Fruit fly (Drosophila melanogaster) whole organism, wandering third instar larva: ENCODE data around the gene Mfe2.

Experiments used
- Abd-B ChIP-seq: fragments of >200 bp; optimal IDR thresholded peaks from 2 replicates; lab custom pipeline; 2017; ENCODE audit warnings: missing biosample characterization, missing genetic modification characterization
- CG32264 ChIP-seq: fragments of 200-800 bp; sonication (Bioruptor generic); optimal IDR thresholded peaks from 2 replicates; lab custom pipeline; 2016; ENCODE audit warnings: missing biosample characterization, missing genetic modification characterization
- CG9705 ChIP-seq: fragments of 200-800 bp; sonication (Bioruptor generic); optimal IDR thresholded peaks from 2 replicates; lab custom pipeline; 2018; ENCODE audit warnings: missing biosample characterization, mild to moderate bottlenecking, missing genetic modification characterization
- CrebA ChIP-seq: fragments of 200-800 bp; sonication (Bioruptor generic); optimal IDR thresholded peaks from 2 replicates; lab custom pipeline; 2016; ENCODE audit warnings: missing biosample characterization, mild to moderate bottlenecking, missing genetic modification characterization, borderline replicate concordance
- Dfd ChIP-seq: fragments of >200 bp; optimal IDR thresholded peaks from 2 replicates; lab custom pipeline; 2017; ENCODE audit warnings: missing biosample characterization, missing genetic modification characterization
- Dif ChIP-seq: fragments of 200-275, 200-300 bp; sonication (Bioruptor generic); optimal IDR thresholded peaks from 2 replicates; lab custom pipeline; 2018; ENCODE audit warnings: missing biosample characterization, missing genetic modification characterization; ENCODE audit not compliant: partially characterized antibody
- GATAd ChIP-seq: sonication (Bioruptor generic); optimal IDR thresholded peaks from 2 replicates; lab custom pipeline; 2016; ENCODE audit warnings: missing biosample characterization, missing genetic modification characterization
- HLH106 ChIP-seq: fragments of 200-800 bp; optimal IDR thresholded peaks from 3 replicates; lab custom pipeline; 2019; ENCODE audit warnings: missing biosample characterization, mild to moderate bottlenecking, missing genetic modification characterization, moderate library complexity
- Hnf4 ChIP-seq: fragments of 200-800 bp; sonication (Bioruptor generic); optimal IDR thresholded peaks from 2 replicates; lab custom pipeline; 2016; ENCODE audit warnings: missing biosample characterization, mild to moderate bottlenecking, missing genetic modification characterization
- Hr78 ChIP-seq: fragments of >200 bp; optimal IDR thresholded peaks from 2 replicates; lab custom pipeline; 2017; ENCODE audit warnings: missing biosample characterization, missing genetic modification characterization
- Hr83 ChIP-seq: fragments of 200-300 bp; sonication (Bioruptor generic); optimal IDR thresholded peaks from 2 replicates; lab custom pipeline; 2016; ENCODE audit warnings: missing biosample characterization, mild to moderate bottlenecking, missing genetic modification characterization, moderate library complexity; ENCODE audit not compliant: poor library complexity, severe bottlenecking
- Jra ChIP-seq: sonication (Bioruptor generic); optimal IDR thresholded peaks from 2 replicates; lab custom pipeline; 2016; ENCODE audit warnings: missing biosample characterization, missing genetic modification characterization
- Mio ChIP-seq: sonication (Bioruptor generic); optimal IDR thresholded peaks from 2 replicates; lab custom pipeline; 2016; ENCODE audit warnings: missing biosample characterization, missing genetic modification characterization
- Myc ChIP-seq: fragments of >200 bp; optimal IDR thresholded peaks from 2 replicates; lab custom pipeline; 2017
- N ChIP-seq: fragments of >200 bp; optimal IDR thresholded peaks from 2 replicates; lab custom pipeline; 2018; ENCODE audit warnings: missing biosample characterization, missing external identifiers, missing genetic modification characterization
- OdsH ChIP-seq: fragments of 200-800 bp; sonication (Bioruptor generic); optimal IDR thresholded peaks from 2 replicates; lab custom pipeline; 2016; ENCODE audit warnings: missing biosample characterization, mild to moderate bottlenecking, missing genetic modification characterization
- Rel ChIP-seq, 2 experiments: fragments of 200-800 bp; sonication (Bioruptor generic) in 1 of 2; optimal IDR thresholded peaks; 2 replicates in 1 of 2; 3 replicates in 1 of 2; lab custom pipeline; 2016 to 2019; ENCODE audit warnings: mild to moderate bottlenecking in 2 of 2, missing biosample characterization in 2 of 2, missing genetic modification characterization in 2 of 2, moderate library complexity in 1 of 2
- Sp1 ChIP-seq: fragments of 200-800 bp; sonication (Bioruptor generic); optimal IDR thresholded peaks from 3 replicates; lab custom pipeline; 2019; ENCODE audit warnings: missing biosample characterization, mild to moderate bottlenecking, missing genetic modification characterization, moderate library complexity
- br ChIP-seq: fragments of 200-800 bp; sonication (Bioruptor generic); optimal IDR thresholded peaks from 2 replicates; lab custom pipeline; 2016; ENCODE audit warnings: missing biosample characterization, missing genetic modification characterization
- dl ChIP-seq, 2 experiments: fragments of 175-275, 200-275 bp in 1 of 2; fragments of 200-275 bp in 1 of 2; sonication (Bioruptor generic); optimal IDR thresholded peaks; lab custom pipeline; 2018; ENCODE audit warnings: mild to moderate bottlenecking in 2 of 2, missing biosample characterization in 2 of 2, missing genetic modification characterization in 2 of 2, moderate library complexity in 2 of 2; ENCODE audit not compliant: partially characterized antibody in 2 of 2, insufficient read depth in 1 of 2
- dmrt93B ChIP-seq: fragments of 200-800 bp; sonication (Bioruptor generic); optimal IDR thresholded peaks from 2 replicates; lab custom pipeline; 2018; ENCODE audit warnings: missing biosample characterization, mild to moderate bottlenecking, missing genetic modification characterization
- dsf ChIP-seq: sonication (Bioruptor generic); optimal IDR thresholded peaks from 2 replicates; lab custom pipeline; 2016; ENCODE audit warnings: missing biosample characterization, missing genetic modification characterization, borderline replicate concordance
- ey ChIP-seq: fragments of 200-800 bp; sonication (Bioruptor generic); optimal IDR thresholded peaks from 2 replicates; lab custom pipeline; 2016; ENCODE audit warnings: missing biosample characterization, missing genetic modification characterization
- foxo ChIP-seq, 2 experiments: fragments of 200-800 bp; sonication (Bioruptor generic); optimal IDR thresholded peaks; 2 replicates in 1 of 2; 3 replicates in 1 of 2; lab custom pipeline; 2016 to 2017; ENCODE audit warnings: missing biosample characterization in 2 of 2, missing genetic modification characterization in 2 of 2
- fru ChIP-seq: fragments of 200-800 bp; sonication (Bioruptor generic); optimal IDR thresholded peaks from 3 replicates; lab custom pipeline; 2016; ENCODE audit warnings: missing biosample characterization, mild to moderate bottlenecking, missing genetic modification characterization
- h ChIP-seq: fragments of 200-800 bp; sonication (Bioruptor generic); optimal IDR thresholded peaks from 3 replicates; lab custom pipeline; 2016; ENCODE audit warnings: missing biosample characterization, mild to moderate bottlenecking, missing genetic modification characterization
- jim ChIP-seq: fragments of 175-275, 200-325 bp; sonication (Bioruptor generic); optimal IDR thresholded peaks from 2 replicates; lab custom pipeline; 2016; ENCODE audit warnings: missing biosample characterization, mild to moderate bottlenecking, missing genetic modification characterization
- lola ChIP-seq: fragments of >200 bp; optimal IDR thresholded peaks from 2 replicates; lab custom pipeline; 2017; ENCODE audit warnings: missing biosample characterization, missing genetic modification characterization
- pan ChIP-seq: fragments of >200 bp; optimal IDR thresholded peaks from 2 replicates; lab custom pipeline; 2017
- psq ChIP-seq: fragments of 200-800 bp; sonication (Bioruptor generic); optimal IDR thresholded peaks from 3 replicates; lab custom pipeline; 2017; ENCODE audit warnings: missing biosample characterization, mild to moderate bottlenecking, missing genetic modification characterization, moderate library complexity
- rgr ChIP-seq: fragments of 200-800 bp; sonication (Bioruptor generic); optimal IDR thresholded peaks from 3 replicates; lab custom pipeline; 2016; ENCODE audit warnings: missing biosample characterization, mild to moderate bottlenecking, missing genetic modification characterization
- sage ChIP-seq: fragments of 200-800 bp; sonication (Bioruptor generic); optimal IDR thresholded peaks from 2 replicates; lab custom pipeline; 2016; ENCODE audit warnings: missing biosample characterization, mild to moderate bottlenecking, missing genetic modification characterization
- sv ChIP-seq: fragments of 200-800 bp; sonication (Bioruptor generic); optimal IDR thresholded peaks from 3 replicates; lab custom pipeline; 2016; ENCODE audit warnings: missing biosample characterization, missing genetic modification characterization
- tai ChIP-seq: sonication (Bioruptor generic); optimal IDR thresholded peaks from 2 replicates; lab custom pipeline; 2016; ENCODE audit warnings: missing biosample characterization, missing genetic modification characterization
- usp ChIP-seq: fragments of >200 bp; optimal IDR thresholded peaks from 2 replicates; lab custom pipeline; 2017; ENCODE audit warnings: missing biosample characterization, missing genetic modification characterization
- woc ChIP-seq: sonication (Bioruptor generic); optimal IDR thresholded peaks from 2 replicates; lab custom pipeline; 2016; ENCODE audit warnings: missing biosample characterization, mild to moderate bottlenecking, missing genetic modification characterization

The Mfe2 gene

DNA sequence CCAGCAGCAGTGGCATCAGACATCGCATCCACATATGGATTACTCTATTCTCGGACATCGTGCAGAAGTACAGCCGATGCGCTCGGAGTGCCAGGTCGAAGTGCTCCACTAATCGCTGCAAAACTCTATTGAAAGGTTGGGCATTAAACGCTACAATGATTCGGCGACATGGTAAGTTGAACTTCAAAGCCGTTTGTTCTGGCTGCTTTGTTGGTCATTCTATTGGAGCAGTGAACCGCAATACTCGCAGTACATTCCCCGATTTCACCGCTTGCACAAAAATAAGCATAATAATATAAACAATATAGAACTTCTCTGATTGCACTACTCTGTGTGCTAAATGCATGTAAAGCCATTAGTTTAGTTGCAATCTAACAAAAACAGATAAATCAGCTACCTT, 4.3 kb upstream of the Mfe2 start, which contains the start of gene CG12507:
TSS of gene CG12507 (minus strand) at position 101 of the 400 bp plus-strand sequence.
- TF ChIP-seq Jra (no peak), foxo (GFP tag; optimal IDR thresholded peaks at IDR 0.05; lab: Kevin White, UChicago) (no peak), dsf (GFP tag; lab: Kevin White, UChicago) (no peak), usp (no peak), Myc (lab: Kevin White, UChicago) (no peak)

DNA sequence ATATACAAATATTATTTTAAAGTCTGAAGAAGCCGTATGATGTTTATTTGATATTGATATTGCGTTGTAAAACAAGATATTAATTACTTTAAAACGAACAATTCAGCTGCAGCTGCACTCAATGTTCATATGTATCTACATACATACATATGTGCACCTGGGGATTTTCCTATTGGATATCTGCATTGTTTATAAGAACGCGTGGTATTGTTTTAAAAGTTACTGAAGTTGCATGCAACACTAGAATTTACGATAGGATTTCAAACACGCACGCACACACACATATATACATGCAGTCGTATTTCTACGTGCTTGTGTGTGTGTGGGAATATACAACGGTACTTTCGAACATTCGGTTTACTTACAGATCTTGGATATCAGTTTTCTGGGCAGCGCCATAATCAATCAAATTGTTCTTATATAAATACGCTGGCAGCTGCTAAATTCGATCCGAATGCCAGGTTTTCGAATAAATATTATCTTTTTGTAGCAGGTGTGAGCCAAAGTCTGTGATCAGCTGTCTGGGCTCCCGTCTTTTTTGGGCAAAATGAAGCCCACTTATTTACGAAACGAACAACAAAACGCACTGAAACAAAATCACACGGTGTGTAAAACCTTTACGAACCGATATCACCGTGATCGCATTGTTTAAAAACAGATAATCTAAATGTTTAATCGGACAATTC, 4.6 kb downstream of the Mfe2 start:
- TF ChIP-seq HLH106 (tag; lab: Kevin White, UChicago) (no peak), lola (no peak), Sp1 (GFP tag; lab: Kevin White, UChicago) (no peak), ey (GFP tag; lab: Kevin White, UChicago) (no peak), sv (no peak), Rel (GFP tag; optimal IDR thresholded peaks at IDR 0.05; lab: Kevin White, UChicago) (no peak), Rel (tag; optimal IDR thresholded peaks at IDR 0.05; lab: Kevin White, UChicago) (no peak)

DNA sequence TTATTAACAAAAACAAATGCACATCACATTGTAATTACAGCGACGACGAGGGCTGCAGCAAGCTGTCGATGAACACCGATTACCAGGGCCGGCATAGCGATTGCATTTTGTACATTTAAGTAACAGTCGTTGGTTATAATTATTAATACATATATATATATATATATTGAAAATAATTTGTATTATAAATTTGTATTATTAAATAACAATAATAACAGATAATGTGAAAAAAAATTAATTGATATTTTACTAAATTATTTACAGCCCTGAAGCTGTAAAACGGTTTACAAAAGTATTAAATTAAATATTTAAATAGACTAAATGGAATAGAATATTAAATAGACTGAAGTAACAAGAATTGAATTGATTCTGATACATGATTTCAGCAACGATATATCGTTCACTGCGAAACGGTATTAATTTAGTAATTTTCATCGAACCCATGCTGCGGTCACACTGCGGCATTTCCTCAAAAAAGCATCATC, 5.1 kb downstream of the Mfe2 start, which contains the start of the genes kat80 and Prosalpha4:
TSS of gene kat80 (minus strand) at position 327 of the 485 bp plus-strand sequence.
TSS of gene Prosalpha4 (plus strand) at position 417 of the 485 bp plus-strand sequence.
- TF ChIP-seq fru (GFP tag; lab: Kevin White, UChicago) (peak; percentile 29), sv (peak; percentile 10), dl (GFP tag; optimal IDR thresholded peaks at IDR 0.05; lab: Kevin White, UChicago; ENCODE audit: insufficient read depth in 1 of 2, partially characterized antibody in 2 of 2) (no peak), Dif (GFP tag; lab: Kevin White, UChicago) (no peak), Hnf4 (GFP tag; lab: Kevin White, UChicago) (peak; percentile 1), h (GFP tag; lab: Kevin White, UChicago) (no peak), Myc (lab: Kevin White, UChicago) (peak; percentile 1), Abd-B (GFP tag; lab: Kevin White, UChicago) (no peak), ey (GFP tag; lab: Kevin White, UChicago) (no peak), psq (GFP tag; lab: Kevin White, UChicago) (peak; percentile 21), sage (GFP tag; lab: Kevin White, UChicago) (no peak), woc (GFP tag; lab: Kevin White, UChicago) (peak; percentile 23), HLH106 (tag; lab: Kevin White, UChicago) (peak; percentile 57), Hr83 (GFP tag; lab: Kevin White, UChicago) (no peak), Sp1 (GFP tag; lab: Kevin White, UChicago) (peak; percentile 36), foxo (GFP tag; optimal IDR thresholded peaks at IDR 0.05; lab: Kevin White, UChicago) (peak in 1 of 2 experiments; percentile 75), tai (GFP tag; lab: Kevin White, UChicago) (no peak), jim (GFP tag; lab: Kevin White, UChicago) (no peak)

DNA sequence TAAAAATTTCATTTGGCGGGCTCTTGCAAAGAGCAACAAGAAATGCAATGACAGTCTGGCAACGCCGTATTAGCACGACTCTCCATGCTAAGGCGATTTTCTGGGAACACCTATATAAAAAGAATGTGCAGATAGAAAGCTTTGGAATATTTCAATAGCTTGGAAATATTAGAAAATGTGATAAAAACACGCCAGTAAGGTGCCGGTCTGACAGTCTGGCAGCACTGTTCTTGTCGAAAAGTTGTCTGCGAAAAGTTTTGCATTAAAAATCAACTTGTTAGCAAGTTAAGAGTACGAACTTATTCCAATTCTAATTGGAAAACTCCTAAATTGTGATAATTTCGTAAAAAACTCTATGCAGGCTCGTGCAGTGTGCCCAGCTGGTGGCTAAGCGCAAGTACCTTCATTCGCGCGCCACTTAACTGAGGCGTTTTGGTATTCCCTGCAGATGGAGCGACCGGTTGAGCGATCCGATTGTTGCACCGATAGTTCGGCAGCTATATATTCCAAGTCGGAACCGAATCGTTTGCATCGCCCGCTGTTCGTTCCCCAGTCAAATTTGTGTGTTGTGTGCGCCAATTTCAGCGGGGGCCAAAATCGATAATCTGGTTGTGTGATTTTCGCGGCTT, 7.2 kb downstream of the Mfe2 start, which contains the start of gene eas:
TSS of gene eas (plus strand) at position 451 of the 629 bp plus-strand sequence.
- TF ChIP-seq tai (GFP tag; lab: Kevin White, UChicago): no peak
- no peak for TF ChIP-seq br (GFP tag; lab: Kevin White, UChicago)
- TF ChIP-seq h (GFP tag; lab: Kevin White, UChicago): peak; percentile 23
- TF ChIP-seq OdsH (GFP tag; lab: Kevin White, UChicago): no peak
- peak; percentile 1 for TF ChIP-seq N (GFP tag; lab: Kevin White, UChicago)
- TF ChIP-seq Abd-B (GFP tag; lab: Kevin White, UChicago): no peak
- no peak for TF ChIP-seq Hnf4 (GFP tag; lab: Kevin White, UChicago)
- TF ChIP-seq lola: no peak
- peak in 1 of 2 experiments; percentile 29 for TF ChIP-seq foxo (GFP tag; optimal IDR thresholded peaks at IDR 0.05; lab: Kevin White, UChicago)
- no peak for TF ChIP-seq CG9705
- TF ChIP-seq Rel (GFP tag; optimal IDR thresholded peaks at IDR 0.05; lab: Kevin White, UChicago): no peak
- TF ChIP-seq Rel (tag; optimal IDR thresholded peaks at IDR 0.05; lab: Kevin White, UChicago): no peak
- TF ChIP-seq dmrt93B: no peak
- TF ChIP-seq Hr78 (GFP tag; lab: Kevin White, UChicago): no peak
- no peak for TF ChIP-seq Sp1 (GFP tag; lab: Kevin White, UChicago)
- TF ChIP-seq ey (GFP tag; lab: Kevin White, UChicago): no peak
- TF ChIP-seq dl (GFP tag; optimal IDR thresholded peaks at IDR 0.05; lab: Kevin White, UChicago; ENCODE audit: insufficient read depth in 1 of 2, partially characterized antibody in 2 of 2): no peak
- TF ChIP-seq CG32264 (GFP tag; lab: Kevin White, UChicago): no peak
- TF ChIP-seq rgr (GFP tag; lab: Kevin White, UChicago): peak; percentile 20
- TF ChIP-seq GATAd (GFP tag; lab: Kevin White, UChicago): no peak
- no peak for TF ChIP-seq Jra
- TF ChIP-seq HLH106 (tag; lab: Kevin White, UChicago): no peak
- TF ChIP-seq Myc (lab: Kevin White, UChicago): no peak
- TF ChIP-seq psq (GFP tag; lab: Kevin White, UChicago): no peak
- TF ChIP-seq fru (GFP tag; lab: Kevin White, UChicago): peak; percentile 1
- TF ChIP-seq Hr83 (GFP tag; lab: Kevin White, UChicago): no peak
- TF ChIP-seq jim (GFP tag; lab: Kevin White, UChicago): no peak
- no peak for TF ChIP-seq Dfd (GFP tag; lab: Kevin White, UChicago)
- TF ChIP-seq woc (GFP tag; lab: Kevin White, UChicago): no peak
- TF ChIP-seq CrebA: no peak
- no peak for TF ChIP-seq Mio (GFP tag; lab: Kevin White, UChicago)
- TF ChIP-seq pan (lab: Kevin White, UChicago): no peak
- TF ChIP-seq Dif (GFP tag; lab: Kevin White, UChicago): peak; percentile 78
- no peak for TF ChIP-seq usp
- no peak for TF ChIP-seq sage (GFP tag; lab: Kevin White, UChicago)
